Fruit fly (Drosophila melanogaster) whole organism, prepupa: Measurements from ENCODE around the gene ABCB7.

Experiments used
- Blimp-1 ChIP-seq: fragments of 200-800 bp; sonication (Bioruptor generic); optimal IDR thresholded peaks from 3 replicates; lab custom pipeline; 2017; ENCODE audit warnings: missing biosample characterization, missing genetic modification characterization, mild to moderate bottlenecking, moderate library complexity, missing genetic modification reagents
- CG10669 ChIP-seq: fragments of 200-800 bp; sonication (Bioruptor generic); optimal IDR thresholded peaks from 3 replicates; lab custom pipeline; 2018; ENCODE audit warnings: missing biosample characterization, mild to moderate bottlenecking, missing genetic modification characterization, moderate library complexity
- CG11762 ChIP-seq: fragments of 200-800 bp; sonication (Bioruptor generic); optimal IDR thresholded peaks from 3 replicates; lab custom pipeline; 2016; ENCODE audit warnings: missing biosample characterization, missing genetic modification characterization; ENCODE audit not compliant: insufficient read depth
- CG1621 ChIP-seq: fragments of 200-800 bp; sonication (Bioruptor generic); optimal IDR thresholded peaks from 3 replicates; lab custom pipeline; 2018; ENCODE audit warnings: missing biosample characterization, mild to moderate bottlenecking, missing genetic modification characterization
- CG3032 ChIP-seq: fragments of 200-800 bp; optimal IDR thresholded peaks from 2 replicates; lab custom pipeline; 2019; ENCODE audit warnings: missing biosample characterization, mild to moderate bottlenecking, missing genetic modification characterization, moderate library complexity
- CG31627 ChIP-seq: fragments of 200-800 bp; sonication (Bioruptor generic); optimal IDR thresholded peaks from 3 replicates; lab custom pipeline; 2016; ENCODE audit warnings: missing biosample characterization, missing genetic modification characterization
- CG32006 ChIP-seq: fragments of 200-800 bp; sonication (Bioruptor generic); optimal IDR thresholded peaks from 3 replicates; lab custom pipeline; 2017; ENCODE audit warnings: missing biosample characterization, mild to moderate bottlenecking, missing genetic modification characterization
- CG34406 ChIP-seq: fragments of 200-800 bp; sonication (Bioruptor generic); optimal IDR thresholded peaks from 3 replicates; lab custom pipeline; 2016; ENCODE audit warnings: missing biosample characterization, missing genetic modification characterization
- CG3919 ChIP-seq: fragments of 200-800 bp; sonication (Bioruptor generic); optimal IDR thresholded peaks from 3 replicates; lab custom pipeline; 2016; ENCODE audit warnings: missing biosample characterization, missing genetic modification characterization
- CG6276 ChIP-seq: fragments of 200-800 bp; sonication (Bioruptor generic); optimal IDR thresholded peaks from 2 replicates; lab custom pipeline; 2017; ENCODE audit warnings: missing biosample characterization, mild to moderate bottlenecking, missing genetic modification characterization
- CG6792 ChIP-seq: fragments of 200-800 bp; sonication (Bioruptor generic); optimal IDR thresholded peaks from 3 replicates; lab custom pipeline; 2016; ENCODE audit warnings: missing biosample characterization, missing genetic modification characterization
- CG6808 ChIP-seq: fragments of 200-800 bp; sonication (Bioruptor generic); optimal IDR thresholded peaks from 3 replicates; lab custom pipeline; 2017; ENCODE audit warnings: missing biosample characterization, missing genetic modification characterization, mild to moderate bottlenecking, moderate library complexity, missing genetic modification reagents
- CG7368 ChIP-seq: fragments of 200-800 bp; sonication (Bioruptor generic); optimal IDR thresholded peaks from 3 replicates; lab custom pipeline; 2016; ENCODE audit warnings: missing biosample characterization, missing genetic modification characterization
- CG8319 ChIP-seq: fragments of 200-800 bp; sonication (Bioruptor generic); optimal IDR thresholded peaks from 3 replicates; lab custom pipeline; 2016; ENCODE audit warnings: missing biosample characterization, missing genetic modification characterization
- CG9139 ChIP-seq: fragments of 200-800 bp; sonication (Bioruptor generic); optimal IDR thresholded peaks from 3 replicates; lab custom pipeline; 2017; ENCODE audit warnings: missing biosample characterization, mild to moderate bottlenecking, missing genetic modification characterization
- Eip78C ChIP-seq: fragments of 200-800 bp; sonication (Bioruptor generic); peaks from one replicate; lab custom pipeline; 2016; ENCODE audit warnings: missing biosample characterization, missing genetic modification characterization
- Eip93F ChIP-seq: fragments of 200-800 bp; sonication (Bioruptor generic); optimal IDR thresholded peaks from 2 replicates; lab custom pipeline; 2016; ENCODE audit warnings: missing biosample characterization, mild to moderate bottlenecking, missing genetic modification characterization
- Ets21C ChIP-seq: fragments of 200-800 bp; sonication (Bioruptor generic); optimal IDR thresholded peaks from 3 replicates; lab custom pipeline; 2016; ENCODE audit warnings: missing biosample characterization, missing genetic modification characterization
- Hr39 ChIP-seq: fragments of 200-800 bp; sonication (Bioruptor generic); optimal IDR thresholded peaks from 2 replicates; lab custom pipeline; 2016; ENCODE audit warnings: missing biosample characterization, missing genetic modification characterization
- Lpt ChIP-seq: fragments of 200-800 bp; sonication (Bioruptor generic); optimal IDR thresholded peaks from 3 replicates; lab custom pipeline; 2016; ENCODE audit warnings: missing biosample characterization, missing genetic modification characterization
- Met ChIP-seq: fragments of 200-800 bp; sonication (Bioruptor generic); optimal IDR thresholded peaks from 3 replicates; lab custom pipeline; 2016; ENCODE audit warnings: missing biosample characterization, missing genetic modification characterization
- Sox14 ChIP-seq: fragments of 200-800 bp; sonication (Bioruptor generic); optimal IDR thresholded peaks from 3 replicates; lab custom pipeline; 2016; ENCODE audit warnings: missing biosample characterization, missing genetic modification characterization
- achi ChIP-seq: fragments of 200-800 bp; sonication (Bioruptor generic); optimal IDR thresholded peaks from 3 replicates; lab custom pipeline; 2016; ENCODE audit warnings: missing biosample characterization, missing genetic modification characterization
- acj6 ChIP-seq: fragments of 200-800 bp; sonication (Bioruptor generic); optimal IDR thresholded peaks from 3 replicates; lab custom pipeline; 2016; ENCODE audit warnings: missing biosample characterization, missing genetic modification characterization
- cyc ChIP-seq: fragments of 200-800 bp; sonication (Bioruptor generic); optimal IDR thresholded peaks from 3 replicates; lab custom pipeline; 2016; ENCODE audit warnings: missing biosample characterization, missing genetic modification characterization
- dsx ChIP-seq: fragments of 200-800 bp; optimal IDR thresholded peaks from 3 replicates; lab custom pipeline; 2019; ENCODE audit warnings: missing biosample characterization, mild to moderate bottlenecking, missing genetic modification characterization, moderate library complexity; ENCODE audit not compliant: poor library complexity, severe bottlenecking
- eg ChIP-seq: fragments of 200-800 bp; sonication (Bioruptor generic); IDR thresholded peaks from 3 replicates; pipeline ENCODE4 v1.3.6; 2022; ENCODE audit warnings: missing biosample characterization, missing genetic modification characterization
- esn ChIP-seq: fragments of 200-800 bp; sonication (Bioruptor generic); optimal IDR thresholded peaks from 2 replicates; lab custom pipeline; 2016; ENCODE audit warnings: missing biosample characterization, mild to moderate bottlenecking, missing genetic modification characterization, moderate library complexity
- fd85E ChIP-seq: fragments of 200-800 bp; sonication (Bioruptor generic); optimal IDR thresholded peaks from 3 replicates; lab custom pipeline; 2016; ENCODE audit warnings: missing biosample characterization, missing genetic modification characterization
- lz ChIP-seq: fragments of 200-800 bp; sonication (Bioruptor generic); optimal IDR thresholded peaks from 3 replicates; lab custom pipeline; 2016; ENCODE audit warnings: missing biosample characterization, missing genetic modification characterization
- net ChIP-seq: fragments of 200-800 bp; sonication (Bioruptor generic); optimal IDR thresholded peaks from 3 replicates; lab custom pipeline; 2016; ENCODE audit warnings: missing biosample characterization, missing genetic modification characterization
- svp ChIP-seq: fragments of 200-800 bp; sonication (Bioruptor generic); peaks from one replicate; lab custom pipeline; 2016; ENCODE audit warnings: missing biosample characterization, missing genetic modification characterization
- topi ChIP-seq: fragments of 200-800 bp; sonication (Bioruptor generic); optimal IDR thresholded peaks from 3 replicates; lab custom pipeline; 2016; ENCODE audit warnings: missing biosample characterization, missing genetic modification characterization
- vri ChIP-seq: fragments of 200-800 bp; sonication (Bioruptor generic); optimal IDR thresholded peaks from 3 replicates; lab custom pipeline; 2016; ENCODE audit warnings: missing biosample characterization, mild to moderate bottlenecking, missing genetic modification characterization

ABCB7 gene

dm6 chr3L:1644920-1645567, 26.8 kb downstream of the ABCB7 start, which contains the start of the genes alphaCOP and CG13919 (continued):
- TF ChIP-seq CG3919 (GFP tag; lab: Kevin White, UChicago), result peak; percentile 96
- peak; percentile 97 for TF ChIP-seq Hr39 (GFP tag; lab: Kevin White, UChicago)
- peak; percentile 97 for TF ChIP-seq CG34406 (GFP tag; lab: Kevin White, UChicago)
- TF ChIP-seq CG3032 (tag; lab: Kevin White, UChicago), result peak; percentile 97
- peak; percentile 100 for TF ChIP-seq Eip78C (GFP tag; lab: Kevin White, UChicago)
- no peak for TF ChIP-seq vri (GFP tag; lab: Kevin White, UChicago)
- TF ChIP-seq dsx, result peak; percentile 98
- TF ChIP-seq Ets21C (GFP tag; lab: Kevin White, UChicago), result peak; percentile 95
- peak; percentile 97 for TF ChIP-seq CG6792
- TF ChIP-seq CG6808 (GFP tag; lab: Kevin White, UChicago), result peak; percentile 91
- peak; percentile 98 for TF ChIP-seq CG31627 (GFP tag; lab: Kevin White, UChicago)
- TF ChIP-seq CG11762, result peak; percentile 94
- peak; percentile 83 for TF ChIP-seq Blimp-1 (GFP tag; lab: Kevin White, UChicago)
- peak; percentile 98 for TF ChIP-seq Met (GFP tag; lab: Kevin White, UChicago)
- peak; percentile 99 for TF ChIP-seq svp (GFP tag; lab: Kevin White, UChicago)
- TF ChIP-seq CG10669 (GFP tag; lab: Kevin White, UChicago), result peak; percentile 96
- TF ChIP-seq Eip93F (GFP tag; lab: Kevin White, UChicago), result no peak
- peak; percentile 96 for TF ChIP-seq net (GFP tag; lab: Kevin White, UChicago)
- no peak for TF ChIP-seq fd85E (GFP tag; lab: Kevin White, UChicago)
- TF ChIP-seq eg (GFP tag; lab: Robert Waterston, UW), result peak; percentile 98
- TF ChIP-seq CG7368, result peak; percentile 91
- TF ChIP-seq cyc (GFP tag; lab: Kevin White, UChicago), result peak; percentile 96
- TF ChIP-seq achi, result peak; percentile 97
- peak; percentile 98 for TF ChIP-seq esn
- no peak for TF ChIP-seq CG6276 (GFP tag; lab: Kevin White, UChicago)
- TF ChIP-seq, all 60 proteins: peak for 55

- peak; percentile 11 for TF ChIP-seq topi (GFP tag; lab: Kevin White, UChicago)
- peak; percentile 78 for TF ChIP-seq CG1621 (tag; lab: Kevin White, UChicago)
- TF ChIP-seq CG10669 (GFP tag; lab: Kevin White, UChicago), result no peak
- no peak for TF ChIP-seq acj6
- TF ChIP-seq CG3919 (GFP tag; lab: Kevin White, UChicago), result peak; percentile 13
- TF ChIP-seq lz (GFP tag; lab: Kevin White, UChicago), result peak; percentile 27
- no peak for TF ChIP-seq CG32006 (GFP tag; lab: Kevin White, UChicago)
- no peak for TF ChIP-seq Lpt
- peak; percentile 29 for TF ChIP-seq esn
- TF ChIP-seq CG31627 (GFP tag; lab: Kevin White, UChicago), result peak; percentile 53
- TF ChIP-seq Sox14 (GFP tag; lab: Kevin White, UChicago), result peak; percentile 64
- TF ChIP-seq Eip78C (GFP tag; lab: Kevin White, UChicago), result peak; percentile 34
- TF ChIP-seq, all 60 proteins: peak for 8
Observed at dm6 chr3L:1647276-1647919, 29.2 kb downstream of the ABCB7 start, which contains the start of the genes CG17249 and Bro. Gene CG17249 (minus strand): TSS chr3L:1647464. Gene Bro (plus strand): TSS chr3L:1647869.

- TF ChIP-seq svp (GFP tag; lab: Kevin White, UChicago) (no peak), CG8319 (GFP tag; lab: Kevin White, UChicago) (no peak), lz (GFP tag; lab: Kevin White, UChicago) (no peak), CG9139 (GFP tag; lab: Kevin White, UChicago) (no peak), Eip78C (GFP tag; lab: Kevin White, UChicago) (no peak)
Observed at dm6 chr3L:1648690-1649355, 30.6 kb downstream of the ABCB7 start, which contains the start of gene CG13920. Gene CG13920 (plus strand): TSS chr3L:1648944.
